Worm (Caenorhabditis elegans): ENCODE results near the gene asb-2.

Gene asb-2

DNA sequence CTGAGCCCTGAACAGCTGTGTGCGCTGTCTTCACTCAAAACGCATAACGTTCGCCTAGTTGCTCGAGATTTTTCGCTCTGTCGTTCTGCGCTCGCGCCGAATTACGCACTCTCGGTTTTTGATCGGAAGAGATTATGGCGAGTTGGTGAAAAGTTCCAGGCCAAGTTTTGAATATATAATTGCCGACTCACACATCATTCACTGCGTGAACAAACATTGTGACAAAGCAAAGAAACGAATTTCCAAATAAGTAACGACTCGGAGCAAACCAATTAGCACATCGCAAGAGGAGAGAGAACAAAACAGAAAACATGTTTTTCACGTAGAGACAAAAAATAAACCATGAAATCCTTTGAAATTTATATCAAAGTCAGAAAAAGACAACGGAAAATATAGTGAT is 34.2 kb upstream of the asb-2 start:
- TF ChIP-seq aly-2 (tag; optimal IDR thresholded peaks at IDR 0.05) = no peak
- no peak for TF ChIP-seq ztf-4 (tag; optimal IDR thresholded peaks at IDR 0.05)
- TF ChIP-seq ZK546.5 (tag; optimal IDR thresholded peaks at IDR 0.05) = no peak
- no peak for TF ChIP-seq mdl-1 (tag; optimal IDR thresholded peaks at IDR 0.05)

DNA sequence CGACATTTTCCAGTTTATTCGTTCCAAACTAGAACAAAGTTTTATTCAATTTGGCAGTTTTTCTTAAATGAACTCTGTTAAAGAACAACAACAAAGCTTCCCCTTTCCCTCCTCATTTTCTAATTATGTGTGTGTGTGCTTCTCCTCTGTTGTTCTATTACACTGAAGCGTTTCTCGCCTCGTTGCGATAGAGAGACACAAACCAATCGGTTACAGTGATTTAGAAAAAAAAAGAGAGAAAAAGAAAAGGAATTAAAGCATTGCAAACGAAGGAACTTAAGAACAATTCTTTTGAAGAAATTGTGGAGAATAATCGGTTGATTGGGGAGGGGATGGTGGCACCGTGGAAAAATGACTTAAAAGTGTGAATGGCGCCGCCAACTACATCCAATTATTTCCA is 32.0 kb upstream of the asb-2 start, which contains the start of gene cest-26:
TSS of gene cest-26 (minus strand) at position 101 of the 400 bp plus-strand sequence.
- TF ChIP-seq fos-1 (tag; optimal IDR thresholded peaks at IDR 0.05) = peak; percentile 20
- peak; percentile 12 for TF ChIP-seq crh-2 (tag; optimal IDR thresholded peaks at IDR 0.05)
- TF ChIP-seq sma-3 (GFP tag; optimal IDR thresholded peaks at IDR 0.05) = no peak

DNA sequence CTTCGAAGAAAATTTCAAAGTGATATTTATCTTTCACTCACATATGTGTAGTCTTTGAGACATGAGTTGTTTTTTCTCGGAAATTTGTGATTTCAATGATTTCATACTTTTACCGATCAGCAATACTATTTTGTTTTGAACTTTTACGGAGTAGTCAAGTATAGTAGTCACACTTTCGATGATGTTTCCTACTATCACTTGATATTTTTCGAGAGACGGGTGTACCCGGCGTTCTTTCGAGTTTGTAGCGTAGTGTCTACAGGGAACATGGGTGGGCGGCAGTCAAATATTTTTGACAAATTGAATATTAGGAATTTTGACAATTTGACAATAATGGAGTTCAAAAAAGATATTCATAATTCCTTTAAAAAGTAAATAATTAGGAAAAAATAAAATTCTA is 30.7 kb upstream of the asb-2 start:
- TF ChIP-seq ztf-1 (GFP tag; conservative IDR thresholded peaks at IDR 0.05) (no peak), sma-9 (GFP tag; optimal IDR thresholded peaks at IDR 0.05) (no peak), sma-9 (tag; optimal IDR thresholded peaks at IDR 0.05) (no peak), R02D3.7 (tag; optimal IDR thresholded peaks at IDR 0.05) (no peak), mbf-1 (tag; optimal IDR thresholded peaks at IDR 0.05) (no peak), unc-55 (GFP tag; optimal IDR thresholded peaks at IDR 0.05) (no peak), lin-13 (GFP tag; optimal IDR thresholded peaks at IDR 0.05) (no peak), C34F6.9 (tag; optimal IDR thresholded peaks at IDR 0.05) (no peak), nhr-237 (tag; optimal IDR thresholded peaks at IDR 0.05) (no peak), nhr-21 (tag; optimal IDR thresholded peaks at IDR 0.05) (no peak), nhr-129 (tag; optimal IDR thresholded peaks at IDR 0.05) (no peak), skn-1 (tag; optimal IDR thresholded peaks at IDR 0.05) (no peak)

DNA sequence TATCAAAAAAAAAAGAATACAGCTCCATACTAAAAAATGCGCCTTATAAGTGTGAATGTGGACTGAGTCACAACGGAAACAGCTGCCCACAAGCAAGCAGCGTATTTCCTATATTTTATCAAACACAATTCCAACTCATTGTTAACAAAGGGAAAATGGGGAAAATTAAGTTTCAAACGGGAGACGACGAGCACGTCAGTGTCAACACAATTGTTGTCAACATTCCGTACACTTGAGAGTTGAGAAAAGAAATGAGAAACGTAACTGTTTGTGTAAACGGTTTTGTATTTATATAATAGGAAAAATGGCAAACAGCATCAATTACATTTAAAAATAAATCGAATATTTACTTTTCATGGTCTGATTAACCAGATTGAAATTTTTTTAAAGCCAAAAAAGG is 29.9 kb upstream of the asb-2 start:
- no peak for TF ChIP-seq R02D3.7 (tag; optimal IDR thresholded peaks at IDR 0.05)
- no peak for TF ChIP-seq nhr-77 (tag; optimal IDR thresholded peaks at IDR 0.05)
- TF ChIP-seq nhr-23 (tag; optimal IDR thresholded peaks at IDR 0.05) = no peak
- no peak for TF ChIP-seq nhr-10 (tag; optimal IDR thresholded peaks at IDR 0.05)
- no peak for TF ChIP-seq sma-3 (GFP tag; optimal IDR thresholded peaks at IDR 0.05)
- TF ChIP-seq fos-1 (tag; optimal IDR thresholded peaks at IDR 0.05) = peak; percentile 29
- TF ChIP-seq nhr-25 (tag; optimal IDR thresholded peaks at IDR 0.05) = no peak
- TF ChIP-seq unc-62 (GFP tag; optimal IDR thresholded peaks at IDR 0.05) = no peak
- no peak for TF ChIP-seq nhr-21 (tag; optimal IDR thresholded peaks at IDR 0.05)
- TF ChIP-seq unc-55 (GFP tag; optimal IDR thresholded peaks at IDR 0.05) = no peak
- no peak for TF ChIP-seq lin-11 (tag; optimal IDR thresholded peaks at IDR 0.05)
- TF ChIP-seq F13H6.1 (tag; optimal IDR thresholded peaks at IDR 0.05) = peak; percentile 2
- TF ChIP-seq egl-27 (tag; optimal IDR thresholded peaks at IDR 0.05) = no peak

DNA sequence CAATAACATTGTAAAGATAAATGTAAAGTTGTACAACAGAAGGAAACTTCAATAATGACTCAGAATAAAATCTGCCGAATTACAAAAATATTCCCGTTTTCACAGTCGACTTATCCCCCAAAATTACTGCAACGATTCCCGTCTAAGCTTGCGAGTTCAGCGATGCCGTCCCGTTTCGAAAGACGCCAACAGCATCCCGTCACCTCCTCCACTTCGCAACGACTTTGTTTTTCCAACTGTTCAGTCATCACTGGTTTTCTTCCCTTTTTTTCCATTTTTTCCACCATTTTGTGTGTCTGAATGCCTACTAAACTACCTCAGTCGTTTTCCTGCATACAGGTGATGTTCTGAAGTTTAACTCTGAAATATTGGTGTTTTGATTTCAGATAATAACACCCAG is 28.9 kb upstream of the asb-2 start, which contains the start of gene F15A8.1:
TSS of gene F15A8.1 (plus strand) at position 301 of the 400 bp plus-strand sequence.
- TF ChIP-seq gmeb-1 (tag; optimal IDR thresholded peaks at IDR 0.05) = no peak
- no peak for TF ChIP-seq C34F6.9 (tag; optimal IDR thresholded peaks at IDR 0.05)
- no peak for TF ChIP-seq Y55F3AM.14 (GFP tag; optimal IDR thresholded peaks at IDR 0.05)
- no peak for TF ChIP-seq lsy-2 (tag; optimal IDR thresholded peaks at IDR 0.05)
- TF ChIP-seq nhr-11 (tag; optimal IDR thresholded peaks at IDR 0.05) = no peak
- TF ChIP-seq unc-62 (GFP tag; optimal IDR thresholded peaks at IDR 0.05) = no peak
- TF ChIP-seq ceh-82 (tag; optimal IDR thresholded peaks at IDR 0.05) = no peak
- no peak for TF ChIP-seq zag-1 (tag; optimal IDR thresholded peaks at IDR 0.05)
- no peak for TF ChIP-seq ama-1 (optimal IDR thresholded peaks at IDR 0.05)
- no peak for TF ChIP-seq lin-13 (GFP tag; optimal IDR thresholded peaks at IDR 0.05)
- TF ChIP-seq nhr-21 (tag; optimal IDR thresholded peaks at IDR 0.05) = no peak
- TF ChIP-seq ZK546.5 (tag; optimal IDR thresholded peaks at IDR 0.05) = no peak
- no peak for TF ChIP-seq egl-27 (tag; optimal IDR thresholded peaks at IDR 0.05)
- TF ChIP-seq ztf-11 (tag; optimal IDR thresholded peaks at IDR 0.05) = no peak
- no peak for TF ChIP-seq unc-39 (tag; optimal IDR thresholded peaks at IDR 0.05)
- TF ChIP-seq nhr-237 (tag; optimal IDR thresholded peaks at IDR 0.05) = no peak
